Fruit fly (Drosophila melanogaster) whole organism, wandering third instar larva: Measurements from ENCODE around the gene CG14676.

Experiments used
- Abd-B ChIP-seq: fragments of >200 bp; optimal IDR thresholded peaks from 2 replicates; lab custom pipeline; 2017; ENCODE audit warnings: missing biosample characterization, missing genetic modification characterization
- CG32264 ChIP-seq: fragments of 200-800 bp; sonication (Bioruptor generic); optimal IDR thresholded peaks from 2 replicates; lab custom pipeline; 2016; ENCODE audit warnings: missing biosample characterization, missing genetic modification characterization
- CG9705 ChIP-seq: fragments of 200-800 bp; sonication (Bioruptor generic); optimal IDR thresholded peaks from 2 replicates; lab custom pipeline; 2018; ENCODE audit warnings: missing biosample characterization, mild to moderate bottlenecking, missing genetic modification characterization
- CrebA ChIP-seq: fragments of 200-800 bp; sonication (Bioruptor generic); optimal IDR thresholded peaks from 2 replicates; lab custom pipeline; 2016; ENCODE audit warnings: missing biosample characterization, mild to moderate bottlenecking, missing genetic modification characterization, borderline replicate concordance
- Dfd ChIP-seq: fragments of >200 bp; optimal IDR thresholded peaks from 2 replicates; lab custom pipeline; 2017; ENCODE audit warnings: missing biosample characterization, missing genetic modification characterization
- Dif ChIP-seq: fragments of 200-275, 200-300 bp; sonication (Bioruptor generic); optimal IDR thresholded peaks from 2 replicates; lab custom pipeline; 2018; ENCODE audit warnings: missing biosample characterization, missing genetic modification characterization; ENCODE audit not compliant: partially characterized antibody
- GATAd ChIP-seq: sonication (Bioruptor generic); optimal IDR thresholded peaks from 2 replicates; lab custom pipeline; 2016; ENCODE audit warnings: missing biosample characterization, missing genetic modification characterization
- HLH106 ChIP-seq: fragments of 200-800 bp; optimal IDR thresholded peaks from 3 replicates; lab custom pipeline; 2019; ENCODE audit warnings: missing biosample characterization, mild to moderate bottlenecking, missing genetic modification characterization, moderate library complexity
- Hnf4 ChIP-seq: fragments of 200-800 bp; sonication (Bioruptor generic); optimal IDR thresholded peaks from 2 replicates; lab custom pipeline; 2016; ENCODE audit warnings: missing biosample characterization, mild to moderate bottlenecking, missing genetic modification characterization
- Hr78 ChIP-seq: fragments of >200 bp; optimal IDR thresholded peaks from 2 replicates; lab custom pipeline; 2017; ENCODE audit warnings: missing biosample characterization, missing genetic modification characterization
- Hr83 ChIP-seq: fragments of 200-300 bp; sonication (Bioruptor generic); optimal IDR thresholded peaks from 2 replicates; lab custom pipeline; 2016; ENCODE audit warnings: missing biosample characterization, mild to moderate bottlenecking, missing genetic modification characterization, moderate library complexity; ENCODE audit not compliant: poor library complexity, severe bottlenecking
- Jra ChIP-seq: sonication (Bioruptor generic); optimal IDR thresholded peaks from 2 replicates; lab custom pipeline; 2016; ENCODE audit warnings: missing biosample characterization, missing genetic modification characterization
- Mio ChIP-seq: sonication (Bioruptor generic); optimal IDR thresholded peaks from 2 replicates; lab custom pipeline; 2016; ENCODE audit warnings: missing biosample characterization, missing genetic modification characterization
- Myc ChIP-seq: fragments of >200 bp; optimal IDR thresholded peaks from 2 replicates; lab custom pipeline; 2017
- N ChIP-seq: fragments of >200 bp; optimal IDR thresholded peaks from 2 replicates; lab custom pipeline; 2018; ENCODE audit warnings: missing biosample characterization, missing external identifiers, missing genetic modification characterization
- OdsH ChIP-seq: fragments of 200-800 bp; sonication (Bioruptor generic); optimal IDR thresholded peaks from 2 replicates; lab custom pipeline; 2016; ENCODE audit warnings: missing biosample characterization, mild to moderate bottlenecking, missing genetic modification characterization
- Rel ChIP-seq, 2 experiments: fragments of 200-800 bp; sonication (Bioruptor generic) in 1 of 2; optimal IDR thresholded peaks; 2 replicates in 1 of 2; 3 replicates in 1 of 2; lab custom pipeline; 2016 to 2019; ENCODE audit warnings: mild to moderate bottlenecking in 2 of 2, missing biosample characterization in 2 of 2, missing genetic modification characterization in 2 of 2, moderate library complexity in 1 of 2
- Sp1 ChIP-seq: fragments of 200-800 bp; sonication (Bioruptor generic); optimal IDR thresholded peaks from 3 replicates; lab custom pipeline; 2019; ENCODE audit warnings: missing biosample characterization, mild to moderate bottlenecking, missing genetic modification characterization, moderate library complexity
- Vsx2 ChIP-seq: fragments of 200-300, 225-300 bp; sonication (Bioruptor generic); optimal IDR thresholded peaks from 2 replicates; lab custom pipeline; 2018; ENCODE audit warnings: missing biosample characterization, missing genetic modification characterization; ENCODE audit not compliant: partially characterized antibody
- br ChIP-seq: fragments of 200-800 bp; sonication (Bioruptor generic); optimal IDR thresholded peaks from 2 replicates; lab custom pipeline; 2016; ENCODE audit warnings: missing biosample characterization, missing genetic modification characterization
- brk ChIP-seq: fragments of 200-800 bp; sonication (Bioruptor generic); optimal IDR thresholded peaks from 2 replicates; lab custom pipeline; 2016; ENCODE audit warnings: missing biosample characterization, mild to moderate bottlenecking, missing genetic modification characterization
- dl ChIP-seq, 2 experiments: fragments of 175-275, 200-275 bp in 1 of 2; fragments of 200-275 bp in 1 of 2; sonication (Bioruptor generic); optimal IDR thresholded peaks; lab custom pipeline; 2018; ENCODE audit warnings: mild to moderate bottlenecking in 2 of 2, missing biosample characterization in 2 of 2, missing genetic modification characterization in 2 of 2, moderate library complexity in 2 of 2; ENCODE audit not compliant: partially characterized antibody in 2 of 2, insufficient read depth in 1 of 2
- dmrt93B ChIP-seq: fragments of 200-800 bp; sonication (Bioruptor generic); optimal IDR thresholded peaks from 2 replicates; lab custom pipeline; 2018; ENCODE audit warnings: missing biosample characterization, mild to moderate bottlenecking, missing genetic modification characterization
- dsf ChIP-seq: sonication (Bioruptor generic); optimal IDR thresholded peaks from 2 replicates; lab custom pipeline; 2016; ENCODE audit warnings: missing biosample characterization, missing genetic modification characterization, borderline replicate concordance
- ey ChIP-seq: fragments of 200-800 bp; sonication (Bioruptor generic); optimal IDR thresholded peaks from 2 replicates; lab custom pipeline; 2016; ENCODE audit warnings: missing biosample characterization, missing genetic modification characterization
- foxo ChIP-seq, 2 experiments: fragments of 200-800 bp; sonication (Bioruptor generic); optimal IDR thresholded peaks; 2 replicates in 1 of 2; 3 replicates in 1 of 2; lab custom pipeline; 2016 to 2017; ENCODE audit warnings: missing biosample characterization in 2 of 2, missing genetic modification characterization in 2 of 2
- fru ChIP-seq: fragments of 200-800 bp; sonication (Bioruptor generic); optimal IDR thresholded peaks from 3 replicates; lab custom pipeline; 2016; ENCODE audit warnings: missing biosample characterization, mild to moderate bottlenecking, missing genetic modification characterization
- h ChIP-seq: fragments of 200-800 bp; sonication (Bioruptor generic); optimal IDR thresholded peaks from 3 replicates; lab custom pipeline; 2016; ENCODE audit warnings: missing biosample characterization, mild to moderate bottlenecking, missing genetic modification characterization
- jim ChIP-seq: fragments of 175-275, 200-325 bp; sonication (Bioruptor generic); optimal IDR thresholded peaks from 2 replicates; lab custom pipeline; 2016; ENCODE audit warnings: missing biosample characterization, mild to moderate bottlenecking, missing genetic modification characterization
- lola ChIP-seq: fragments of >200 bp; optimal IDR thresholded peaks from 2 replicates; lab custom pipeline; 2017; ENCODE audit warnings: missing biosample characterization, missing genetic modification characterization
- pan ChIP-seq: fragments of >200 bp; optimal IDR thresholded peaks from 2 replicates; lab custom pipeline; 2017
- psq ChIP-seq: fragments of 200-800 bp; sonication (Bioruptor generic); optimal IDR thresholded peaks from 3 replicates; lab custom pipeline; 2017; ENCODE audit warnings: missing biosample characterization, mild to moderate bottlenecking, missing genetic modification characterization, moderate library complexity
- rgr ChIP-seq: fragments of 200-800 bp; sonication (Bioruptor generic); optimal IDR thresholded peaks from 3 replicates; lab custom pipeline; 2016; ENCODE audit warnings: missing biosample characterization, mild to moderate bottlenecking, missing genetic modification characterization
- sage ChIP-seq: fragments of 200-800 bp; sonication (Bioruptor generic); optimal IDR thresholded peaks from 2 replicates; lab custom pipeline; 2016; ENCODE audit warnings: missing biosample characterization, mild to moderate bottlenecking, missing genetic modification characterization
- sv ChIP-seq: fragments of 200-800 bp; sonication (Bioruptor generic); optimal IDR thresholded peaks from 3 replicates; lab custom pipeline; 2016; ENCODE audit warnings: missing biosample characterization, missing genetic modification characterization
- tai ChIP-seq: sonication (Bioruptor generic); optimal IDR thresholded peaks from 2 replicates; lab custom pipeline; 2016; ENCODE audit warnings: missing biosample characterization, missing genetic modification characterization
- usp ChIP-seq: fragments of >200 bp; optimal IDR thresholded peaks from 2 replicates; lab custom pipeline; 2017; ENCODE audit warnings: missing biosample characterization, missing genetic modification characterization
- woc ChIP-seq: sonication (Bioruptor generic); optimal IDR thresholded peaks from 2 replicates; lab custom pipeline; 2016; ENCODE audit warnings: missing biosample characterization, mild to moderate bottlenecking, missing genetic modification characterization

Gene CG14676

DNA sequence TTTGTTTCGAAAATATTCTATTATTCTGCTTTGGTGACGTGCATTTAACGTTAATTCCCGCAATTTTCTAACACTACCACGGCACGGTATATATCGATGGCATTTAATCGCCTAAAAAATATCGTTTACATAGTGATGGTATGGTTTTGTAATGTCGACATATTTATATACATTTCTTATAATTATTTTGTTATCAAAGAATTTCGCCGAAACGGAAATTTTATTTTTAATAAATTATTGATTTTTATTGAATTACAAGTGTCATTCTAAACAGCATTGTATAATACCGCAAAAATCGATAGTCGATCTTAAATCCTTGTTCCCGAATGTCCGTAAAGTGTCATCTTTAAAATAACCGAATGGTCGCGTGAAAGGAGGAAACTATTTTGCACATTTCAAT is 22.6 kb upstream of the CG14676 start, which contains the start of the genes Sec20 and dgrn:
Gene Sec20, minus strand, starts transcription at position 77 of the 400 bp plus-strand sequence.
Gene dgrn, plus strand, starts transcription at position 160 of the 400 bp plus-strand sequence.
- TF ChIP-seq dl (GFP tag; optimal IDR thresholded peaks at IDR 0.05; lab: Kevin White, UChicago; ENCODE audit: insufficient read depth in 1 of 2, partially characterized antibody in 2 of 2): no peak
- TF ChIP-seq sage (GFP tag; lab: Kevin White, UChicago): peak; percentile 78
- no peak for TF ChIP-seq usp (GFP tag; lab: Kevin White, UChicago)
- TF ChIP-seq h (GFP tag; lab: Kevin White, UChicago): peak; percentile 83
- peak; percentile 67 for TF ChIP-seq fru (GFP tag; lab: Kevin White, UChicago)
- TF ChIP-seq Hnf4: peak; percentile 88
- peak; percentile 68 for TF ChIP-seq psq
- TF ChIP-seq Vsx2: no peak
- peak; percentile 46 for TF ChIP-seq CrebA (GFP tag; lab: Kevin White, UChicago)
- TF ChIP-seq lola: no peak
- peak; percentile 82 for TF ChIP-seq rgr
- TF ChIP-seq HLH106 (tag; lab: Kevin White, UChicago): peak; percentile 78
- peak; percentile 77 for TF ChIP-seq OdsH (GFP tag; lab: Kevin White, UChicago)
- TF ChIP-seq Jra: peak; percentile 86
- TF ChIP-seq CG32264 (GFP tag; lab: Kevin White, UChicago): peak; percentile 21
- TF ChIP-seq Hr83: peak; percentile 27
- peak; percentile 58 for TF ChIP-seq dsf
- peak; percentile 45 for TF ChIP-seq dmrt93B (GFP tag; lab: Kevin White, UChicago)
- peak; percentile 50 for TF ChIP-seq ey (GFP tag; lab: Kevin White, UChicago)
- TF ChIP-seq jim (GFP tag; lab: Kevin White, UChicago): no peak
- TF ChIP-seq Hr78 (GFP tag; lab: Kevin White, UChicago): no peak
- TF ChIP-seq br (GFP tag; lab: Kevin White, UChicago): peak; percentile 70
- no peak for TF ChIP-seq Mio
- no peak for TF ChIP-seq Abd-B (GFP tag; lab: Kevin White, UChicago)
- peak in 1 of 2 experiments; percentile 79 for TF ChIP-seq foxo (GFP tag; optimal IDR thresholded peaks at IDR 0.05; lab: Kevin White, UChicago)
- TF ChIP-seq Sp1 (GFP tag; lab: Kevin White, UChicago): peak; percentile 70
- peak; percentile 76 for TF ChIP-seq woc (GFP tag; lab: Kevin White, UChicago)
- TF ChIP-seq CG9705 (GFP tag; lab: Kevin White, UChicago): peak; percentile 48
- TF ChIP-seq Dfd (GFP tag; lab: Kevin White, UChicago): no peak
- no peak for TF ChIP-seq pan (lab: Kevin White, UChicago)
- peak; percentile 68 for TF ChIP-seq sv (GFP tag; lab: Kevin White, UChicago)
- TF ChIP-seq Rel (GFP tag; optimal IDR thresholded peaks at IDR 0.05; lab: Kevin White, UChicago): peak; percentile 25
- peak; percentile 41 for TF ChIP-seq Rel (tag; optimal IDR thresholded peaks at IDR 0.05; lab: Kevin White, UChicago)
- TF ChIP-seq brk (GFP tag; lab: Kevin White, UChicago): peak; percentile 92
- no peak for TF ChIP-seq N (GFP tag; lab: Kevin White, UChicago)
- TF ChIP-seq tai (GFP tag; lab: Kevin White, UChicago): no peak
- TF ChIP-seq Myc: peak; percentile 33
- TF ChIP-seq Dif (GFP tag; lab: Kevin White, UChicago): no peak
- no peak for TF ChIP-seq GATAd

dm6 chr3R:5829762-5830161 is 17.3 kb upstream of the CG14676 start, which contains the start of gene glob3:
Gene glob3, plus strand, starts transcription at chr3R:5830062.
- TF ChIP-seq CG9705 (GFP tag; lab: Kevin White, UChicago): no peak
- no peak for TF ChIP-seq sage (GFP tag; lab: Kevin White, UChicago)
- no peak for TF ChIP-seq woc (GFP tag; lab: Kevin White, UChicago)
- TF ChIP-seq CG32264 (GFP tag; lab: Kevin White, UChicago): no peak
- TF ChIP-seq Hnf4: no peak
- TF ChIP-seq rgr: no peak
- TF ChIP-seq pan (lab: Kevin White, UChicago): no peak
- TF ChIP-seq Sp1 (GFP tag; lab: Kevin White, UChicago): no peak
- TF ChIP-seq dl (GFP tag; optimal IDR thresholded peaks at IDR 0.05; lab: Kevin White, UChicago; ENCODE audit: insufficient read depth in 1 of 2, partially characterized antibody in 2 of 2): no peak
- no peak for TF ChIP-seq Rel (GFP tag; optimal IDR thresholded peaks at IDR 0.05; lab: Kevin White, UChicago)
- no peak for TF ChIP-seq Rel (tag; optimal IDR thresholded peaks at IDR 0.05; lab: Kevin White, UChicago)
- TF ChIP-seq tai (GFP tag; lab: Kevin White, UChicago): no peak
- TF ChIP-seq dmrt93B (GFP tag; lab: Kevin White, UChicago): no peak
